Fruit fly (Drosophila melanogaster): ENCODE data around the gene Mi-2.

Gene Mi-2

dm6 chr3L:19939024-19939423 lies 29.0 kb upstream of the Mi-2 start, which contains the start of gene Ac76E (continued):
- TF ChIP-seq Bdp1 (GFP tag; optimal IDR thresholded peaks at IDR 0.05) (no peak), CG12219 (GFP tag; optimal IDR thresholded peaks at IDR 0.05) (no peak), Drgx (GFP tag; IDR thresholded peaks at IDR 0.05) (no peak), CG1792 (GFP tag; optimal IDR thresholded peaks at IDR 0.05) (no peak), CG2678 (tag; optimal IDR thresholded peaks at IDR 0.05) (no peak), CG14710 (tag; optimal IDR thresholded peaks at IDR 0.05) (no peak), fd3F (GFP tag; optimal IDR thresholded peaks at IDR 0.05) (no peak), pfk (GFP tag; optimal IDR thresholded peaks at IDR 0.05) (no peak), CG3281 (GFP tag; optimal IDR thresholded peaks at IDR 0.05) (peak; percentile 29), CG2889 (GFP tag; IDR thresholded peaks at IDR 0.05) (no peak), ap (GFP tag; IDR thresholded peaks at IDR 0.05) (no peak), CG6813 (GFP tag; optimal IDR thresholded peaks at IDR 0.05) (no peak), CG13123 (GFP tag; optimal IDR thresholded peaks at IDR 0.05) (no peak), Kr (GFP tag; optimal IDR thresholded peaks at IDR 0.05) (no peak), CG42726 (GFP tag; IDR thresholded peaks at IDR 0.05; ENCODE audit: partially characterized antibody) (no peak), org-1 (GFP tag; optimal IDR thresholded peaks at IDR 0.05) (no peak), CG8765 (GFP tag; IDR thresholded peaks at IDR 0.05) (no peak), ci (GFP tag; IDR thresholded peaks at IDR 0.05) (no peak; the same call in 1 of the 3 replicates), Awh (GFP tag; IDR thresholded peaks at IDR 0.05) (no peak), br (optimal IDR thresholded peaks at IDR 0.05) (no peak), Sox100B (GFP tag; optimal IDR thresholded peaks at IDR 0.05) (no peak), dmrt99B (tag; optimal IDR thresholded peaks at IDR 0.05) (no peak), bigmax (GFP tag; optimal IDR thresholded peaks at IDR 0.05) (no peak), btn (GFP tag; optimal IDR thresholded peaks at IDR 0.05) (no peak), jumu (GFP tag; optimal IDR thresholded peaks at IDR 0.05) (no peak), Sry-β (GFP tag; optimal IDR thresholded peaks at IDR 0.05) (no peak), Rx (GFP tag; IDR thresholded peaks at IDR 0.05) (no peak), rib (GFP tag; IDR thresholded peaks at IDR 0.05) (peak; percentile 68), ERR (GFP tag; optimal IDR thresholded peaks at IDR 0.05) (peak; percentile 36), Mad (GFP tag; optimal IDR thresholded peaks at IDR 0.05) (no peak), CG3726 (GFP tag; IDR thresholded peaks at IDR 0.05) (no peak), knrl (GFP tag; IDR thresholded peaks at IDR 0.05; ENCODE audit: partially characterized antibody) (no peak), sob (GFP tag; IDR thresholded peaks at IDR 0.05) (no peak; the same call in 1 of the 2 replicates), lab (GFP tag; optimal IDR thresholded peaks at IDR 0.05) (peak; percentile 51), CG9876 (GFP tag; optimal IDR thresholded peaks at IDR 0.05) (no peak), sr (GFP tag; IDR thresholded peaks at IDR 0.05) (no peak), D19B (GFP tag; optimal IDR thresholded peaks at IDR 0.05) (no peak), ttk (GFP tag; IDR thresholded peaks at IDR 0.05) (no peak), hb (GFP tag; IDR thresholded peaks at IDR 0.05; ENCODE audit: partially characterized antibody) (no peak; the same call in 2 of the 3 replicates), CG8089 (GFP tag; optimal IDR thresholded peaks at IDR 0.05) (no peak), CG34376 (GFP tag; optimal IDR thresholded peaks at IDR 0.05) (peak; percentile 30), CG30020 (tag; optimal IDR thresholded peaks at IDR 0.05) (no peak), amos (GFP tag; IDR thresholded peaks at IDR 0.05; ENCODE audit: partially characterized antibody) (no peak; the same call in 1 of the 2 replicates), Max (GFP tag; optimal IDR thresholded peaks at IDR 0.05) (no peak), nerfin-2 (GFP tag; IDR thresholded peaks at IDR 0.05; ENCODE audit: partially characterized antibody) (no peak), CG17802 (tag; optimal IDR thresholded peaks at IDR 0.05) (no peak), tx (GFP tag; optimal IDR thresholded peaks at IDR 0.05) (no peak), CG30403 (GFP tag; optimal IDR thresholded peaks at IDR 0.05) (no peak), CG32532 (GFP tag; IDR thresholded peaks at IDR 0.05) (peak; percentile 45; the same call in 1 of the 2 replicates), oc (tag; optimal IDR thresholded peaks at IDR 0.05) (no peak), Meics (GFP tag; optimal IDR thresholded peaks at IDR 0.05) (no peak), gcm2 (GFP tag; optimal IDR thresholded peaks at IDR 0.05) (no peak)

Data from whole organism, embryonic.